Fruit fly (Drosophila melanogaster): ENCODE results near the gene CG10283.
A peak's percentile ranks its signal among the peaks of the same experiment; 100 is the strongest.

DNA sequence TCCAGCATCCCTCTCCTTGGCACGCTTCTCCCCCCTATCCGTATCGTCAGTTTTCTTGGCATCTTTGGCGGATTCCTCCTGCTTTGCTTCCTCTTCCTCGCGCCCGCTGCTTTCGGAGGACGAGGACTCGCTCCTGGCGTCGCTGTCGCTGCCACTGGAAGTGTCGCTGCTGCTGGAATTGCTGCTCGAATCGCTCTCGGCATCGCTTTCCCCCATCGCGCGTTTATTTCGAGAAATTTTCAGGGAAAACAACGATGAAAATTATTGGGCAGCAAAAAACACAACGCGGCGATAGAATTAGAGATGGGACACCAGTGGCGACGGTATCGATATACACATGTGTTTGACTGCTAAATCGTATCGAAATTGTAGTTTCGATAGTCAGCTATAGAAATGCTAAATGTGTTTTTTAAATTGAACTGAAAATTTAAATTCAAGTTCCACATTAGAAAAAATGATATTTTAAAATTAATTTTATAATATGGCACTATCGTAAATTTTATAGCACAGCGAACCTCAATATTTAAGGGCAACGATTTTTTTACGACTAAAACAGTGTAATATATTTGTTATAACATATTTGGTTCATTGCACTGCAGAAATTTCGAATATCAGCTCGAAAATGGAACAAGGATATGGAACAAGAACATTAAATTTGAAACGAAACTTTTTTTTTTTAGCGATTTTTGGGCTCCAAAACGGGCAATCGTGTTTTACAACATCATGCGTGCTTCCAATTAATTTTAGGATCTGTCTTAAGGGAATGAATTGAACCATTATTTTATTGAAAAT is 35.5 kb downstream of the CG10283 start, which contains the start of gene ncm:
- TF ChIP-seq Crg-1 (GFP tag; optimal IDR thresholded peaks at IDR 0.05): no peak
- no peak for TF ChIP-seq toe (GFP tag; optimal IDR thresholded peaks at IDR 0.05)
- no peak for TF ChIP-seq CG12768 (GFP tag; optimal IDR thresholded peaks at IDR 0.05)
- TF ChIP-seq kay (GFP tag; ENCODE audit: borderline replicate concordance): no peak
- peak; percentile 40 for TF ChIP-seq Mnt (GFP tag; optimal IDR thresholded peaks at IDR 0.05)
- TF ChIP-seq Hr96 (GFP tag; optimal IDR thresholded peaks at IDR 0.05): no peak
- no peak for TF ChIP-seq bab1 (GFP tag; optimal IDR thresholded peaks at IDR 0.05)
- TF ChIP-seq CG7101 (tag; optimal IDR thresholded peaks at IDR 0.05): no peak
- no peak for TF ChIP-seq tj (GFP tag; optimal IDR thresholded peaks at IDR 0.05)

Measured in whole organism, adult.